Fruit fly (Drosophila melanogaster) whole organism, adult: ENCODE measurements around the gene Mst89B.

Source experiments
- CG11617 ChIP-seq: fragments of 200-800 bp; sonication (Bioruptor generic); optimal IDR thresholded peaks from 2 replicates; lab custom pipeline; 2017; ENCODE audit warnings: mild to moderate bottlenecking, missing biosample characterization, missing genetic modification reagents, missing genetic modification characterization
- CG12768 ChIP-seq: fragments of 200-800 bp; sonication (Bioruptor generic); optimal IDR thresholded peaks from 2 replicates; lab custom pipeline; 2017; ENCODE audit warnings: missing biosample characterization, missing genetic modification characterization, mild to moderate bottlenecking, moderate library complexity, missing genetic modification reagents
- CG14711 ChIP-seq: fragments of 200-800 bp; sonication (Bioruptor generic); optimal IDR thresholded peaks from 2 replicates; lab custom pipeline; 2018; ENCODE audit warnings: missing biosample characterization, mild to moderate bottlenecking, missing genetic modification characterization, moderate library complexity
- CG1620 ChIP-seq: fragments of 200-800 bp; sonication (Bioruptor generic); optimal IDR thresholded peaks from 2 replicates; lab custom pipeline; 2016; ENCODE audit warnings: missing biosample characterization, missing genetic modification characterization
- CG33017 ChIP-seq: fragments of 200-800 bp; sonication (Bioruptor generic); optimal IDR thresholded peaks from 2 replicates; lab custom pipeline; 2018; ENCODE audit warnings: missing biosample characterization, mild to moderate bottlenecking, missing genetic modification characterization, moderate library complexity
- CG5204 ChIP-seq: fragments of 200-800 bp; sonication (Bioruptor generic); optimal IDR thresholded peaks from 2 replicates; lab custom pipeline; 2016; ENCODE audit warnings: missing biosample characterization, missing genetic modification characterization
- CG7045 ChIP-seq: fragments of 200-800 bp; sonication (Bioruptor generic); optimal IDR thresholded peaks from 2 replicates; lab custom pipeline; 2017; ENCODE audit warnings: missing biosample characterization, mild to moderate bottlenecking, missing genetic modification characterization
- CG7101 ChIP-seq: fragments of 200-800 bp; sonication (Bioruptor generic); optimal IDR thresholded peaks from 2 replicates; lab custom pipeline; 2018; ENCODE audit warnings: missing biosample characterization, mild to moderate bottlenecking, missing genetic modification characterization, moderate library complexity
- Clk ChIP-seq: fragments of 200-800 bp; sonication (Bioruptor generic); optimal IDR thresholded peaks from 2 replicates; lab custom pipeline; 2017; ENCODE audit warnings: missing biosample characterization, missing genetic modification characterization
- Crg-1 ChIP-seq: fragments of 200-800 bp; sonication (Bioruptor generic); optimal IDR thresholded peaks from 2 replicates; lab custom pipeline; 2016; ENCODE audit warnings: missing biosample characterization, missing genetic modification characterization
- Hr96 ChIP-seq: fragments of 200-800 bp; sonication (Bioruptor generic); optimal IDR thresholded peaks from 2 replicates; lab custom pipeline; 2016; ENCODE audit warnings: missing biosample characterization, missing genetic modification characterization
- Mnt ChIP-seq: fragments of 200-800 bp; sonication (Bioruptor generic); optimal IDR thresholded peaks from 2 replicates; lab custom pipeline; 2016; ENCODE audit warnings: missing biosample characterization, mild to moderate bottlenecking, missing genetic modification characterization
- bab1 ChIP-seq: fragments of 200-800 bp; sonication (Bioruptor generic); optimal IDR thresholded peaks from 3 replicates; lab custom pipeline; 2019; ENCODE audit warnings: missing biosample characterization, mild to moderate bottlenecking, missing genetic modification characterization, moderate library complexity
- cic ChIP-seq: fragments of 200-800 bp; sonication (Bioruptor generic); optimal IDR thresholded peaks from 2 replicates; lab custom pipeline; 2017; ENCODE audit warnings: missing biosample characterization, mild to moderate bottlenecking, missing genetic modification characterization, moderate library complexity
- cnc ChIP-seq, 2 experiments: fragments of >200 bp; optimal IDR thresholded peaks; 2 replicates each; lab custom pipeline; 2017
- kay ChIP-seq: fragments of 200-800 bp; sonication (Bioruptor generic); peaks from one replicate; lab custom pipeline; 2016; ENCODE audit warnings: missing biosample characterization, missing genetic modification characterization, borderline replicate concordance
- ovo ChIP-seq: fragments of 200-800 bp; sonication (Bioruptor generic); optimal IDR thresholded peaks from 2 replicates; lab custom pipeline; 2016; ENCODE audit warnings: missing biosample characterization, missing genetic modification characterization
- pad ChIP-seq: fragments of 200-800 bp; sonication (Bioruptor generic); optimal IDR thresholded peaks from 3 replicates; lab custom pipeline; 2017; ENCODE audit warnings: missing biosample characterization, missing genetic modification characterization, mild to moderate bottlenecking, moderate library complexity, missing genetic modification reagents
- tj ChIP-seq: fragments of 200-800 bp; sonication (Bioruptor generic); optimal IDR thresholded peaks from 3 replicates; lab custom pipeline; 2017; ENCODE audit warnings: missing biosample characterization, mild to moderate bottlenecking, missing genetic modification characterization, moderate library complexity
- toe ChIP-seq: fragments of 200-800 bp; sonication (Bioruptor generic); optimal IDR thresholded peaks from 2 replicates; lab custom pipeline; 2016; ENCODE audit warnings: missing biosample characterization, missing genetic modification characterization

Mst89B gene

DNA sequence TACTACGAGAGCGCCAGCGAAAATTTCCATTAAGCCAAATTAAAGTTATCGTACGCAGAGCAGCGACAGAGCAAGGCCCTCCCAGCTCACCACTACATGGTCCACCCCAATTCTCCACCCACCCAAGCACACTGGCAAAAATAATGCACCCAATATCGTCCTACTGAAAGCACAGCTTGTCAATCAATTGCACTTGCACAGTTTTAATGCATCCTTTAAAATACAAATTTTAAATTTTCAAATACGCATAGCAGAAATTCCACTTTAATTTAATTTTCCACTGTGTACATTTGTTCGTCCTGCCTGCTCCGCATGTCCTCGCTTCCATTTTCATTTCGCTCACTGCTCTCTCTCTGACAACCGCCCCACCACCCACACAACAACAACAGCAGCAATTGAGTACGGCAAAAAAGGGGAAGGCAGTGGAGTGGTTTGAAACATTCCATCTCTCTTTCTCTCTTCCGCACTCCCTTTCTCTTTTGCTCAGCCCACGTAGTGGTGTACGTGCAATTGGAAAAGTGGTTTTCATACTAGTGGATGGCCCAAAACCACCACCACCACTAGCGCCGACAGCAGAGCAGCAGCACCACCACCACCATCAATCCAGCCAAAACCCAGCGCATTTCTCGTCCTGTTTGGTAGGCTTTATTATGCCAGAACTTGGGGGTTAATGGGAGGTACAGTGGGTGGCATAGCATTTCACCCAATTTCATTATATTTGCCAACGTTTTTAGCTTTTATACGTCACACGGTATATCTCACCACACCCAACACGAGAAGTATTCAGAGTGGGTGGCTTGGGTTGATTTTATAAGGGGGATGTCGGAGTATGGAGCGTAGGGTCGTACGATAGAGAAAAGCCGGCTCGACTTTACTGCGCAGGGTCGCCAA lies 19.0 kb upstream of the Mst89B start:
- TF ChIP-seq CG5204 (peak; percentile 76), cnc (optimal IDR thresholded peaks at IDR 0.05; lab: Kevin White, UChicago) (no peak), CG33017 (peak; percentile 62), cic (GFP tag; lab: Kevin White, UChicago) (no peak), CG11617 (GFP tag; lab: Kevin White, UChicago) (peak; percentile 36), pad (GFP tag; lab: Kevin White, UChicago) (peak; percentile 56), ovo (GFP tag; lab: Kevin White, UChicago) (no peak), CG7045 (GFP tag; lab: Kevin White, UChicago) (peak; percentile 93), CG7101 (tag; lab: Kevin White, UChicago) (peak; percentile 75), Crg-1 (no peak), kay (GFP tag; lab: Kevin White, UChicago) (no peak), Mnt (GFP tag; lab: Kevin White, UChicago) (no peak), CG14711 (tag; lab: Kevin White, UChicago) (peak; percentile 74), bab1 (GFP tag; lab: Kevin White, UChicago) (no peak), Clk (peak; percentile 96), CG1620 (GFP tag; lab: Kevin White, UChicago) (no peak), CG12768 (GFP tag; lab: Kevin White, UChicago) (peak; percentile 96), Hr96 (GFP tag; lab: Kevin White, UChicago) (peak; percentile 59), tj (GFP tag; lab: Kevin White, UChicago) (peak; percentile 15), toe (GFP tag; lab: Kevin White, UChicago) (peak; percentile 91)

DNA sequence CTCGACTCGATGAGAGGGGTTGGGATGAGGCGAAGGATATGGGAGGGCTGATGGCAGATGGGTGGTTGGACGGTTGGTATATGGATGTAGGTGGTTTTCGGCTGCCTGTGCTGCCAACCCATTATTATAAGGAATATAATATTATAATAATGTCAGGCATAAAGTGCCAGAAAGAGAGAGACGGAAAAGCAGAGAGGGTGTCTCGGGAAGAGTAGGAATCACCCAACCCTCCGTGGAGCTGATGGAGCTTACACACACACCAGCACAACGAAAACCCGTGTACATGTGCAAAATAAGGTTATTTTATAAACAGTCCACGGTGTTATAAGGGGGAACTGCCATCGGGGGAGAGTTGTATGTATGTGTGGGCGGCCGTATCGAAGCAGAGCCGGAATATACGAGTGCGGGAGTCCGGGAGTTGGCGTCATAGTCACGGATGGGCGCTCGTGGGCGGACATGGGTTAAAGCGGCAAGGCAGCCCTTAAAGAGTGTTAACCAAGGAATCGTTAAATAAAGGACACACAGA lies 18.2 kb upstream of the Mst89B start:
- TF ChIP-seq Clk = no peak
- no peak for TF ChIP-seq pad (GFP tag; lab: Kevin White, UChicago)
- no peak for TF ChIP-seq kay (GFP tag; lab: Kevin White, UChicago)
- no peak for TF ChIP-seq CG1620 (GFP tag; lab: Kevin White, UChicago)
- TF ChIP-seq Mnt (GFP tag; lab: Kevin White, UChicago) = no peak
- no peak for TF ChIP-seq ovo (GFP tag; lab: Kevin White, UChicago)
- no peak for TF ChIP-seq Hr96 (GFP tag; lab: Kevin White, UChicago)
- TF ChIP-seq toe (GFP tag; lab: Kevin White, UChicago) = no peak
- no peak for TF ChIP-seq cnc (optimal IDR thresholded peaks at IDR 0.05; lab: Kevin White, UChicago)
- no peak for TF ChIP-seq tj (GFP tag; lab: Kevin White, UChicago)
- no peak for TF ChIP-seq CG14711 (tag; lab: Kevin White, UChicago)
- TF ChIP-seq CG12768 (GFP tag; lab: Kevin White, UChicago) = no peak
- no peak for TF ChIP-seq bab1 (GFP tag; lab: Kevin White, UChicago)

DNA sequence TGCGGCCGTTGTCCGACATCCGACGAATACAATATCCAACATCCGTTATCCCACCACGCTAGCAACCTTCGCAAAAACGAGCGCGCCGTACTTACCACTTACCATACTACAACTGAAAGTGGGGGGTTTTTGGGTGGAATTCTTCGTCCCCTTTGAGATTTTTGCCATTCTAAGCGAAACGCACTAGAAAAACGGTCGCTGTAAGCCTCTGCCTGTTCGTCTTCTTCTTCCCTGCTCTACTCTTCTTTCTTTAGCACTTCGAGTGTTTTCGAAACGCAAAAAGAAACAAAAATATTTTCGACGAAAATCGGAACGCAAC lies 17.3 kb upstream of the Mst89B start:
- peak; percentile 15 for TF ChIP-seq CG33017
- no peak for TF ChIP-seq ovo (GFP tag; lab: Kevin White, UChicago)
- peak; percentile 83 for TF ChIP-seq tj (GFP tag; lab: Kevin White, UChicago)
- TF ChIP-seq CG14711 (tag; lab: Kevin White, UChicago) = no peak

DNA sequence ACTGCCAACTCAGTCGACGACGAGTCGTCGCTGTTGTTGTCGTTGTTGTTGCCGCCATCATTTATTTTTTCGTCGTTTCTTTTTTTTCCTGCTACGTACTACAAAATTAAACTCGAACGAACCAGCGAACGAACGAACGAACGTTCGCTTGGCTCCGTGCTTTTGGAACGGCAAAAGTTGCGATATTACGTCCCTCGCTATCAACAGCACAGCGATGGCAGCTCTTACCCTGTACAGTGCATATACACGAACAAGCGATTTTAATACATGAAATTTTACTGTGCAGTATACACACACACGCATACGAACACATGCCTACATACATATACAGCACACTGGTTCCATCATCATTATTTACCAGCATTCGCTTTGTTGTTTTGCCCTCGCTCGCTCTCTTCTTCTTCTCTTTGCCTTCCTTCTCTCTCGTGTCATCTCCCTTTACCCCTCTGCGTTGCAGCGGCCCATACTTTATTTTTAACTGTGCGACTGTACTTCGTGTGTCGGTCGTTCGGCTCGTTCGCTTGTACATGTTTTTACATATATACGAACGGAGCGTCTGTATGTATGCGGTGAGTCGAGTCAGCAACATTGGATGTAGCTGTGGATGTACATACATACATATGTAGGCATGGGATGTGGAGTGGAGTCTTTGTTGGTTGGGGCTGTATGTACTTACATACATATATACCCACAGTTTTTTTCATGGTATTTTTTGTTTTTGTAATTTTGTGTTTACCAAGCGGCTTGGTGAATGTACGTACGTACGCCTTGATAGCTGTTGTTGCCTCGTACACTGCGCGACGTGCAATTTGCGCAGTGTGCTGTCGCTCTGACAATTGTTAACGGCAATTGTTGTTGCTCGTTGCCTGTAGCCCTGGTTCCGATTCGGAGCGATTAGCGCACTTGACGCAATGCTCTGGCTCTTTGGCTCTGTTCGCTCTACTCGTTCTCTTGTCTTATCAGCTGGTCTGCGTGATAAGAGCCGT lies 16.7 kb upstream of the Mst89B start:
- peak; percentile 99 for TF ChIP-seq kay (GFP tag; lab: Kevin White, UChicago)
- TF ChIP-seq CG1620 (GFP tag; lab: Kevin White, UChicago) = peak; percentile 70
- TF ChIP-seq Crg-1 = peak; percentile 23
- peak; percentile 70 for TF ChIP-seq CG5204
- TF ChIP-seq bab1 (GFP tag; lab: Kevin White, UChicago) = peak; percentile 52
- peak; percentile 94 for TF ChIP-seq cic (GFP tag; lab: Kevin White, UChicago)
- TF ChIP-seq CG7045 (GFP tag; lab: Kevin White, UChicago) = peak; percentile 41
- TF ChIP-seq toe (GFP tag; lab: Kevin White, UChicago) = peak; percentile 69
- TF ChIP-seq ovo (GFP tag; lab: Kevin White, UChicago) = peak; percentile 37
- peak; percentile 97 for TF ChIP-seq pad (GFP tag; lab: Kevin White, UChicago)
- peak; percentile 64 for TF ChIP-seq CG7101 (tag; lab: Kevin White, UChicago)
- TF ChIP-seq CG14711 (tag; lab: Kevin White, UChicago) = peak; percentile 47
- no peak for TF ChIP-seq cnc (optimal IDR thresholded peaks at IDR 0.05; lab: Kevin White, UChicago)
- peak; percentile 84 for TF ChIP-seq Mnt (GFP tag; lab: Kevin White, UChicago)
- peak; percentile 58 for TF ChIP-seq CG11617 (GFP tag; lab: Kevin White, UChicago)
- TF ChIP-seq tj (GFP tag; lab: Kevin White, UChicago) = peak; percentile 98
- TF ChIP-seq Clk = peak; percentile 43
- TF ChIP-seq CG33017 = peak; percentile 54
- TF ChIP-seq CG12768 (GFP tag; lab: Kevin White, UChicago) = peak; percentile 72
- TF ChIP-seq Hr96 (GFP tag; lab: Kevin White, UChicago) = peak; percentile 67
